Fruit fly (Drosophila melanogaster) whole organism, embryonic: ENCODE measurements around the gene CBP.

ENCODE experiments used
- Antp ChIP-seq: fragments of 200-800 bp; sonication (Bioruptor generic); optimal IDR thresholded peaks from 3 replicates; lab custom pipeline; 2016; ENCODE audit warnings: missing biosample characterization, missing genetic modification characterization
- Asciz ChIP-seq: fragments of 200-800 bp; sonication (Bioruptor generic); optimal IDR thresholded peaks from 2 replicates; lab custom pipeline; 2017; ENCODE audit warnings: missing biosample characterization, mild to moderate bottlenecking, missing genetic modification characterization, missing genetic modification reagents
- B-H1 ChIP-seq: fragments of 200-800 bp; sonication (Bioruptor generic); IDR thresholded peaks from 3 replicates; pipeline ENCODE4 v1.3.6; 2022; ENCODE audit warnings: missing biosample characterization, missing genetic modification characterization
- C15 ChIP-seq: fragments of 200-800 bp; sonication (Bioruptor generic); IDR thresholded peaks from 3 replicates; pipeline ENCODE4 v1.3.6; 2022; ENCODE audit warnings: missing biosample characterization, missing genetic modification characterization
- CG10366 ChIP-seq: fragments of 200-800 bp; sonication (Bioruptor generic); IDR thresholded peaks from 2 replicates; pipeline ENCODE4 v1.3.6; 2022; ENCODE audit warnings: missing biosample characterization, missing genetic modification characterization
- CG12155 ChIP-seq: fragments of 200-800 bp; sonication (Bioruptor generic); optimal IDR thresholded peaks from 3 replicates; lab custom pipeline; 2016; ENCODE audit warnings: missing biosample characterization, missing genetic modification characterization
- CG12942 ChIP-seq: fragments of 200-800 bp; sonication (Bioruptor generic); optimal IDR thresholded peaks from 3 replicates; lab custom pipeline; 2016; ENCODE audit warnings: missing biosample characterization, missing genetic modification characterization
- CG14014 ChIP-seq: fragments of 200-800 bp; sonication (Bioruptor generic); IDR thresholded peaks from 2 replicates; pipeline ENCODE4 v1.3.6; 2022; ENCODE audit warnings: missing biosample characterization, missing genetic modification characterization
- CG16813 ChIP-seq: fragments of 200-800 bp; sonication (Bioruptor generic); IDR thresholded peaks from 3 replicates; pipeline ENCODE4 v1.3.6; 2022; ENCODE audit warnings: missing biosample characterization, missing genetic modification characterization; ENCODE audit not compliant: partially characterized antibody
- CG17361 ChIP-seq: fragments of 200-800 bp; sonication (Bioruptor generic); IDR thresholded peaks from 3 replicates; pipeline ENCODE4 v1.3.6; 2022; ENCODE audit warnings: missing biosample characterization, missing genetic modification characterization
- CG17385 ChIP-seq: fragments of 200-800 bp; sonication (Bioruptor generic); optimal IDR thresholded peaks from 3 replicates; lab custom pipeline; 2018; ENCODE audit warnings: missing biosample characterization, mild to moderate bottlenecking, missing genetic modification characterization
- CG17912 ChIP-seq: fragments of 200-800 bp; sonication (Bioruptor generic); optimal IDR thresholded peaks from 2 replicates; lab custom pipeline; 2018; ENCODE audit warnings: missing biosample characterization, mild to moderate bottlenecking, missing genetic modification characterization
- CG1792 ChIP-seq: fragments of 200-800 bp; sonication (Bioruptor generic); optimal IDR thresholded peaks from 2 replicates; lab custom pipeline; 2016; ENCODE audit warnings: missing biosample characterization, missing genetic modification characterization
- CG2116 ChIP-seq: fragments of 200-800 bp; sonication (Bioruptor generic); optimal IDR thresholded peaks from 3 replicates; lab custom pipeline; 2018; ENCODE audit warnings: missing biosample characterization, mild to moderate bottlenecking, missing genetic modification characterization
- CG2712 ChIP-seq: fragments of 200-800 bp; optimal IDR thresholded peaks from 3 replicates; lab custom pipeline; 2019; ENCODE audit warnings: missing biosample characterization, mild to moderate bottlenecking, missing genetic modification characterization, moderate library complexity
- CG30431 ChIP-seq: fragments of 200-800 bp; sonication (Bioruptor generic); optimal IDR thresholded peaks from 2 replicates; lab custom pipeline; 2017; ENCODE audit warnings: missing biosample characterization, missing genetic modification characterization
- CG32532 ChIP-seq: fragments of 200-800 bp; sonication (Bioruptor generic); IDR thresholded peaks from 2 replicates; pipeline ENCODE4 v1.3.6; 2022; ENCODE audit warnings: missing biosample characterization, missing genetic modification characterization
- CG4424 ChIP-seq: fragments of 200-800 bp; sonication (Bioruptor generic); optimal IDR thresholded peaks from 3 replicates; lab custom pipeline; 2016; ENCODE audit warnings: missing biosample characterization, missing genetic modification characterization
- CG4617 ChIP-seq: fragments of 200-800 bp; sonication (Bioruptor generic); optimal IDR thresholded peaks from 3 replicates; lab custom pipeline; 2016; ENCODE audit warnings: missing biosample characterization, missing genetic modification characterization, borderline replicate concordance
- CG7271 ChIP-seq: fragments of 200-800 bp; sonication (Bioruptor generic); optimal IDR thresholded peaks from 2 replicates; lab custom pipeline; 2018; ENCODE audit warnings: missing biosample characterization, mild to moderate bottlenecking, missing genetic modification characterization, moderate library complexity
- CG7357 ChIP-seq: fragments of 200-800 bp; sonication (Bioruptor generic); IDR thresholded peaks from 3 replicates; pipeline ENCODE4 v1.3.6; 2022; ENCODE audit warnings: missing biosample characterization, missing genetic modification characterization
- CG7839 ChIP-seq: fragments of 200-800 bp; sonication (Bioruptor generic); optimal IDR thresholded peaks from 3 replicates; lab custom pipeline; 2018; ENCODE audit warnings: missing biosample characterization, mild to moderate bottlenecking, missing genetic modification characterization, moderate library complexity
- CG9437 ChIP-seq: fragments of 200-800 bp; sonication (Bioruptor generic); optimal IDR thresholded peaks from 2 replicates; lab custom pipeline; 2018; ENCODE audit warnings: missing biosample characterization, mild to moderate bottlenecking, missing genetic modification characterization
- Eip74EF ChIP-seq, 2 experiments: fragments of 200-800 bp in 1 of 2; fragments of >200 bp in 1 of 2; sonication (Bioruptor generic) in 1 of 2; optimal IDR thresholded peaks; 2 replicates each; lab custom pipeline; 2017 to 2019; ENCODE audit warnings: missing biosample characterization in 2 of 2, missing genetic modification characterization in 2 of 2, mild to moderate bottlenecking in 1 of 2, moderate library complexity in 1 of 2
- Hmx ChIP-seq: fragments of 200-800 bp; sonication (Bioruptor generic); optimal IDR thresholded peaks from 2 replicates; lab custom pipeline; 2016; ENCODE audit warnings: missing biosample characterization, missing genetic modification characterization
- Meics ChIP-seq: fragments of 200-800 bp; sonication (Bioruptor generic); optimal IDR thresholded peaks from 2 replicates; lab custom pipeline; 2017; ENCODE audit warnings: missing biosample characterization, mild to moderate bottlenecking, missing genetic modification characterization
- Optix ChIP-seq: fragments of 200-800 bp; sonication (Bioruptor generic); IDR thresholded peaks from 3 replicates; pipeline ENCODE4 v1.3.6; 2022; ENCODE audit warnings: missing biosample characterization, missing genetic modification characterization
- Ptx1 ChIP-seq: fragments of 200-800 bp; sonication (Bioruptor generic); IDR thresholded peaks from 2 replicates; pipeline ENCODE4 v1.3.6; 2022; ENCODE audit warnings: missing biosample characterization, missing genetic modification characterization
- Six4 ChIP-seq: fragments of 200-800 bp; sonication (Bioruptor generic); optimal IDR thresholded peaks from 2 replicates; lab custom pipeline; 2016; ENCODE audit warnings: missing biosample characterization, missing genetic modification characterization
- Trl ChIP-seq, 3 experiments: fragments of >200 bp in 2 of 3; fragments of 200-800 bp in 1 of 3; sonication (Bioruptor generic) in 1 of 3; optimal IDR thresholded peaks; 2 replicates in 1 of 3; 3 replicates in 2 of 3; lab custom pipeline; 2016 to 2017; ENCODE audit warnings: missing biosample characterization in 1 of 3, missing genetic modification characterization in 1 of 3
- Usf ChIP-seq: fragments of 200-800 bp; sonication (Bioruptor generic); optimal IDR thresholded peaks from 2 replicates; lab custom pipeline; 2017; ENCODE audit warnings: missing genotype, missing biosample characterization, missing genetic modification characterization
- ap ChIP-seq: fragments of 200-800 bp; sonication (Bioruptor generic); IDR thresholded peaks from 2 replicates; pipeline ENCODE4 v1.3.6; 2022; ENCODE audit warnings: missing biosample characterization, missing genetic modification characterization
- bab2 ChIP-seq: fragments of 200-800 bp; sonication (Bioruptor generic); optimal IDR thresholded peaks from 2 replicates; lab custom pipeline; 2016; ENCODE audit warnings: missing biosample characterization, missing genetic modification characterization
- bsh ChIP-seq, 2 experiments: fragments of 200-800 bp; sonication (Bioruptor generic); optimal IDR thresholded peaks; 2 replicates each; lab custom pipeline; 2017 to 2018; ENCODE audit warnings: mild to moderate bottlenecking in 2 of 2, missing biosample characterization in 2 of 2, missing genetic modification characterization in 2 of 2, moderate library complexity in 1 of 2
- chinmo ChIP-seq: fragments of 200-800 bp; sonication (Bioruptor generic); IDR thresholded peaks from 4 replicates; pipeline ENCODE4 v1.3.6; 2022; ENCODE audit warnings: missing biosample characterization, missing genetic modification characterization; ENCODE audit not compliant: partially characterized antibody
- en ChIP-seq: fragments of 200-800 bp; sonication (Bioruptor generic); optimal IDR thresholded peaks from 2 replicates; lab custom pipeline; 2016; ENCODE audit warnings: missing biosample characterization, missing genetic modification characterization
- fru ChIP-seq: fragments of >200 bp; optimal IDR thresholded peaks from 2 replicates; lab custom pipeline; 2017
- gfzf ChIP-seq: fragments of 200-800 bp; sonication (Bioruptor generic); optimal IDR thresholded peaks from 2 replicates; lab custom pipeline; 2016; ENCODE audit warnings: missing biosample characterization, mild to moderate bottlenecking, missing genetic modification characterization, moderate library complexity
- h ChIP-seq: fragments of >200 bp; optimal IDR thresholded peaks from 2 replicates; lab custom pipeline; 2017
- lab ChIP-seq: fragments of 200-800 bp; sonication (Bioruptor generic); optimal IDR thresholded peaks from 3 replicates; lab custom pipeline; 2017; ENCODE audit warnings: missing biosample characterization, missing genetic modification characterization, mild to moderate bottlenecking, moderate library complexity, missing genetic modification reagents
- nerfin-1 ChIP-seq: fragments of 200-800 bp; sonication (Bioruptor generic); optimal IDR thresholded peaks from 3 replicates; lab custom pipeline; 2019; ENCODE audit warnings: missing biosample characterization, mild to moderate bottlenecking, missing genetic modification characterization, moderate library complexity
- prd ChIP-seq, 3 experiments: fragments of >200 bp in 2 of 3; fragments of 200-800 bp in 1 of 3; sonication (Bioruptor generic) in 1 of 3; optimal IDR thresholded peaks in 2 of 3; IDR thresholded peaks in 1 of 3; 2 replicates in 2 of 3; 3 replicates in 1 of 3; pipeline versions ENCODE4 v1.3.6 to Lab custom; 2017 to 2022; ENCODE audit warnings: missing biosample characterization in 1 of 3, missing genetic modification characterization in 1 of 3
- pzg ChIP-seq: fragments of 200-800 bp; sonication (Bioruptor generic); optimal IDR thresholded peaks from 3 replicates; lab custom pipeline; 2018; ENCODE audit warnings: missing biosample characterization, mild to moderate bottlenecking, missing genetic modification characterization, moderate library complexity
- sens ChIP-seq: fragments of 200-800 bp; sonication (Bioruptor generic); peaks from one replicate; lab custom pipeline; 2016; ENCODE audit warnings: missing biosample characterization, missing genetic modification characterization
- sna ChIP-seq: fragments of 200-800 bp; sonication (Bioruptor generic); IDR thresholded peaks from 2 replicates; pipeline ENCODE4 v1.3.6; 2022; ENCODE audit warnings: missing biosample characterization, missing genetic modification characterization; ENCODE audit not compliant: partially characterized antibody
- sqz ChIP-seq: fragments of 200-800 bp; sonication (Bioruptor generic); optimal IDR thresholded peaks from 3 replicates; lab custom pipeline; 2018; ENCODE audit warnings: missing biosample characterization, mild to moderate bottlenecking, missing genetic modification characterization
- trem ChIP-seq: fragments of 200-800 bp; optimal IDR thresholded peaks from 3 replicates; lab custom pipeline; 2019; ENCODE audit warnings: missing biosample characterization, mild to moderate bottlenecking, missing genetic modification characterization, moderate library complexity

The CBP gene

DNA sequence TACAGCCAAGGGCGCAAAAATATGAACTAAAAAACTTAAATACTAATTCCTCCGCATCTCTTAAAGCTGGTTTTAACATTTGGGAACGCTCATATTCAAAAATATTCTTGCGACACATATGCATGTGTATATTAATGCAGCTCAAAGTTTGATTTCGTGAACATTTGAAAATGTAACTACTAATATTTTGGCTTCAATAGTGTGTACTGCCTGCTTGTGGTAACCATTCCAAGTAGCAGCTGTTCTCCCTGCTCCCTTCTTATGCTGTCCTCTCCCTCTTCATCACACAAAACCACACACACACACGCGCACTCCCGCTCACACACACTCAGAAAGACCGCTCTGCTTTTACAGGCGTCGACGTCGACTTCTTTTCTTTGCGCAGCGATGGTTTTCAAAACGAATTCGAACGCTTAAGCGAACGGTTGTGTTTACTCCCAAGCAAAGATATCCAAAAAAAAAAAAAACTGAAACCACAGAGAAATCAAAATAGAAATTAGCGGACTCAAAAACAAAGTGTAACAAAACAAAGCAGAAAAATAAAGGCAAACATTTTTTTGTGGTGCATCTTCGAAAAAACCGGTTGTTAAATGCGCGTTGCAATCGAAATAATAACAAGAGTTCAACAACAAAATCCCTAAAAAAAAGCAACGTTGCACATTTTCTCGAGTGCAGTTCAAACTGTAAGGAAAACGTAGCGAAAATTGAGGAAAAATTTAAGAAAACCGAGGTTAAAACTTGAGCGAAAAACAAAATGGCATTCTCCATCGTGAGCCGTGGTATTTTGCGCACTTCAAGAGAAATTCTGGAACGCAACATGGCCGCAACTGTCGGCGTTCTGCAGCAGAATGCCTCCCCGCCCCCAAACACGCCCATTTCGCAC, at the start of gene CBP (continued):
- peak; percentile 95 to 99 for TF ChIP-seq bsh (GFP tag; optimal IDR thresholded peaks at IDR 0.05; lab: Kevin White, UChicago)
- peak; percentile 19 for TF ChIP-seq pzg (GFP tag; lab: Kevin White, UChicago)
- TF ChIP-seq en (GFP tag; lab: Kevin White, UChicago) = peak; percentile 97
- TF ChIP-seq Trl (optimal IDR thresholded peaks at IDR 0.05; lab: Kevin White, UChicago) = peak; percentile 42 to 63
- TF ChIP-seq Trl (GFP tag; optimal IDR thresholded peaks at IDR 0.05; lab: Kevin White, UChicago) = peak; percentile 98
- peak; percentile 96 for TF ChIP-seq bab2 (GFP tag; lab: Kevin White, UChicago)
- peak; percentile 93 for TF ChIP-seq ap (GFP tag; lab: Robert Waterston, UW)
- TF ChIP-seq gfzf = peak; percentile 16
- no peak for TF ChIP-seq CG16813
- TF ChIP-seq Six4 (GFP tag; lab: Kevin White, UChicago) = peak; percentile 98
- peak; percentile 99 for TF ChIP-seq CG2712
- no peak for TF ChIP-seq sna (GFP tag; lab: Robert Waterston, UW)
- TF ChIP-seq CG30431 = peak; percentile 98
- TF ChIP-seq CG7839 = peak; percentile 99
- peak; percentile 93 for TF ChIP-seq CG14014 (GFP tag; lab: Robert Waterston, UW)
- TF ChIP-seq Asciz = peak; percentile 98
- peak; percentile 93 for TF ChIP-seq CG12155 (GFP tag; lab: Kevin White, UChicago)
- TF ChIP-seq prd (optimal IDR thresholded peaks at IDR 0.05; lab: Kevin White, UChicago) = no peak
- TF ChIP-seq prd (GFP tag; IDR thresholded peaks at IDR 0.05; lab: Robert Waterston, UW) = peak; percentile 97
- peak; percentile 94 for TF ChIP-seq CG17912
- peak; percentile 81; the same call in 2 of the 3 replicates for TF ChIP-seq C15 (GFP tag; lab: Robert Waterston, UW)
- peak; percentile 98 for TF ChIP-seq CG4424 (GFP tag; lab: Kevin White, UChicago)
- TF ChIP-seq CG32532 (GFP tag; lab: Robert Waterston, UW) = peak; percentile 94
- TF ChIP-seq fru (lab: Kevin White, UChicago) = no peak
- TF ChIP-seq Eip74EF (GFP tag; optimal IDR thresholded peaks at IDR 0.05; lab: Kevin White, UChicago) = peak in 1 of 2 experiments; percentile 98
- TF ChIP-seq Optix = peak; percentile 97
- TF ChIP-seq CG1792 (GFP tag; lab: Kevin White, UChicago) = peak; percentile 95
- TF ChIP-seq Ptx1 (GFP tag; lab: Robert Waterston, UW) = peak; percentile 97
- TF ChIP-seq CG7357 = peak; percentile 90
- TF ChIP-seq CG10366 (GFP tag; lab: Robert Waterston, UW) = peak; percentile 95
- peak; percentile 94 for TF ChIP-seq B-H1 (GFP tag; lab: Robert Waterston, UW)
- TF ChIP-seq sqz (GFP tag; lab: Kevin White, UChicago) = peak; percentile 96
- peak; percentile 91 for TF ChIP-seq CG9437 (GFP tag; lab: Kevin White, UChicago)
- TF ChIP-seq Hmx (GFP tag; lab: Kevin White, UChicago) = peak; percentile 85
- peak; percentile 96 for TF ChIP-seq CG12942 (GFP tag; lab: Kevin White, UChicago)
- peak; percentile 96 for TF ChIP-seq Meics (GFP tag; lab: Kevin White, UChicago)
- peak; percentile 100 for TF ChIP-seq sens
- peak; percentile 83 for TF ChIP-seq CG2116 (GFP tag; lab: Kevin White, UChicago)
- peak; percentile 92 for TF ChIP-seq CG17361 (GFP tag; lab: Robert Waterston, UW)
- peak; percentile 97 for TF ChIP-seq trem (tag; lab: Kevin White, UChicago)
- TF ChIP-seq CG7271 (tag; lab: Kevin White, UChicago) = peak; percentile 92
- TF ChIP-seq lab (GFP tag; lab: Kevin White, UChicago) = peak; percentile 98
- peak; percentile 95 for TF ChIP-seq Usf
- TF ChIP-seq nerfin-1 (tag; lab: Kevin White, UChicago) = peak; percentile 96
- TF ChIP-seq chinmo (GFP tag; lab: Robert Waterston, UW) = peak; percentile 65; the same call in 2 of the 4 replicates
- TF ChIP-seq h (lab: Kevin White, UChicago) = no peak
- TF ChIP-seq Antp = peak; percentile 98
- TF ChIP-seq CG17385 = peak; percentile 97
- peak; percentile 95 for TF ChIP-seq CG4617
